Fruit fly (Drosophila melanogaster): ENCODE data around the gene Kaz.

The Kaz gene

DNA sequence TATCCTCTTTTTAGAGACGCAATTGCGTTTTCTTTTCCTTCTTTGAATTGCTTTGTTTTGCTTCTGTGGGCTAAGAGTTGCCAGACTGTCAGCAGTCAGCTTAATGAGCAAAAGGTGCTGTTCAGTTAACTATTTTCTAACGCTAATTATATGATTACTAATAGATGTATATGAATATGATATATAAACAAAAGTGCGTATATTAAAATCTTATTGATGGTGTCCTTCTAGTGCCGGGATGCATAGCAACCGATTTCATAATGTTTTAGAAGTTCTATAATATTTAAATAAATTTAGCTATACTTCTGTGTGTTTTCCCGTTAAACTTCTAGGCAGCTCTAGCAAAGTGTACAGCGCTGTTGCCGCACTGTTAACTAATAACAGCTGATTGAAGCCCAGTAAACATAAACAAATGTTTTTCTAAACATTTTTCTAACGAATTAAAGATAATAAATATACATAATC, at the start of gene Kaz, which contains the start of gene CG43273:
Gene Kaz, minus strand, starts transcription at position 73 of the 465 bp plus-strand sequence.
Gene CG43273, plus strand, starts transcription at position 415 of the 465 bp plus-strand sequence.
- peak; percentile 60 for TF ChIP-seq CG17801 (GFP tag; optimal IDR thresholded peaks at IDR 0.05; ENCODE audit: partially characterized antibody)

DNA sequence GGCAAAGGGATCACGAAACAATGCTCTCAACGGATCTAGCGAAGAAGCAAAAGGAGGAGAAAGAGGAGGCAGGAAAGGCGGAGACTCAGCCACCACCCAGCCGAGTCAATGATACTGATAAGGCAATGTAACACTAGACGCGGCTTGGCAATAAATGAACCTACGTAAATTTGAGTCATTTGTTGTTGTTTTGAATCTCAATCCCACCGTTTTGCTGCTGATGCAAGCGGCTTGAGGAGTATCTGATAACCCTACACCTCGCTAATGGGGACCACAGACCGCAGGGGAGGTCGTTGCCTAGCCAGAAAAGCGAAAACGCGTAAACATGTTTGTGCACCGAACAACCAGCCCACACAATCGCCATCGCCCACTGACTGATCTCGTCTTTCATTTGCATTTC, 48.9 kb upstream of the Kaz start:
- no peak for TF ChIP-seq CG17801 (GFP tag; optimal IDR thresholded peaks at IDR 0.05; ENCODE audit: partially characterized antibody)

DNA sequence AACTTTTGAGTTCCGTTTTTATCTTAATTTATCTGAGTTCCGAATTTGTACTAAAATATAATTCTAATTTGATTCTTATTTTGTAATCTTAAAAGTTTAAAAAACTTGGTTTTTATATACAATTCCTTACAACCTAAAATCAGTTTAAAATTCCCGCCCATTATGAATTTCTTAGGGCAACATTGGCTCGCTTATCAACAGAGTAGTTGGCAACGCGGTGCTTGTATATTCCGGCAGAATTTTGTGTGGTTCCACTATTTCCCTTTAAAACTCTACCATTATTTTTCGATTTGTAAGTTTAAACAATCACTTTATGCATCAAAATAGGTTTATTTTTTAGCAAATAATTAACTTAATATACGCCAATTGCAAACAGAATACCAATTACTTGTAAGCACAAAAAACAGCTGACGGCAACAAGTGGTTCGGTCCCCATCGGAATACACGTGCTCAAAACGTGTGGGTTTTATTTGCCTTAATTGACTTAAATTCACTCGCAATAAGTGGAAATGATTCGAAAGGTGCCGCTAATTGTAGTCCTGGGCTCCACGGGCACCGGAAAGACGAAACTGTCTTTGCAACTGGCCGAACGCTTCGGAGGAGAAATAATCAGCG, 47.2 kb upstream of the Kaz start, which contains the start of the genes CG11089 and CG31381:
Gene CG11089, plus strand, starts transcription at position 203 of the 615 bp plus-strand sequence.
Gene CG31381, plus strand, starts transcription at position 203 of the 615 bp plus-strand sequence.
- no peak for TF ChIP-seq CG17801 (GFP tag; optimal IDR thresholded peaks at IDR 0.05; ENCODE audit: partially characterized antibody)

DNA sequence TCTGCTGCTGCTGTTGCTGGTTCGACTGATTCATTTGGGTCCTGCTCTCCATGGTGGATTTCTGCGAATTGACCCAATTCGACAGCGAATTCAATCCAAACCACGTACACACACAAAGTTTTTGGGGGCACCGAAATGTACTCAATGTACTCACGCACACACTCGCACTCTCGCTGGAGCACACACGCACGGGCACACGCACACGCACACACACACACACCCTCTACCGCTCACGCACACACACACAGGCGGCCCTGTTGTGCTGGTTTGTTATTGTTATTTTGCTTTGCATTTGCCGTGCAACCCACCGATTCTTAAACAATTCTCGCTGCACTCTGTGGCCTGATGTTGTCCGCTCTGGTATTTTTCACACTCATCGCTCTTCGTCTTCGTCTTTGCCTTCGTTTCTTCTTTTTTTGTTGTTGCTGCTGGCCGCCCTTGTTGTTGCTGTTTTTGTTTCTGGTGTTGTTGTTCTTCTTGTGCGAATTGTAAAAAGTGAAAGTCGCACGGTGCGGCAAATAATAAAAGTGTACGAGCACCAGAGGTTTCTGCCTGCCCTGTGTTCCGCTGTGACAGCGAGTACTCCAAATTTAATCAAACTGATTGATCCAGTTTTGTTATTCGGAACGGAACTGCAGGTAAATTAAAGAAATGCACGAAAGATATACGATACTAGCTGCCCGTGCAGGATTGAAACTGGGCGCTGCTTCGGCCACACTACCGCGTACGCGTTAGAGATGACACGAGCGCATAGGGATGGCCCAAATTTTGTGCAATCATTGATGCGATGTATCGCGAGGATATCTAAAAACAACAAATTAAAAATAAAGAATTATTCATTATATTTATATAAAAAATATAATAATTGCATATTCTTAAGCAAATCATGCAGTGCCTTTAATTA, 46.4 kb upstream of the Kaz start, which contains the start of gene CG3744:
Gene CG3744, minus strand, starts transcription at position 716 of the 904 bp plus-strand sequence.
- TF ChIP-seq CG17801 (GFP tag; optimal IDR thresholded peaks at IDR 0.05; ENCODE audit: partially characterized antibody), result peak; percentile 70

DNA sequence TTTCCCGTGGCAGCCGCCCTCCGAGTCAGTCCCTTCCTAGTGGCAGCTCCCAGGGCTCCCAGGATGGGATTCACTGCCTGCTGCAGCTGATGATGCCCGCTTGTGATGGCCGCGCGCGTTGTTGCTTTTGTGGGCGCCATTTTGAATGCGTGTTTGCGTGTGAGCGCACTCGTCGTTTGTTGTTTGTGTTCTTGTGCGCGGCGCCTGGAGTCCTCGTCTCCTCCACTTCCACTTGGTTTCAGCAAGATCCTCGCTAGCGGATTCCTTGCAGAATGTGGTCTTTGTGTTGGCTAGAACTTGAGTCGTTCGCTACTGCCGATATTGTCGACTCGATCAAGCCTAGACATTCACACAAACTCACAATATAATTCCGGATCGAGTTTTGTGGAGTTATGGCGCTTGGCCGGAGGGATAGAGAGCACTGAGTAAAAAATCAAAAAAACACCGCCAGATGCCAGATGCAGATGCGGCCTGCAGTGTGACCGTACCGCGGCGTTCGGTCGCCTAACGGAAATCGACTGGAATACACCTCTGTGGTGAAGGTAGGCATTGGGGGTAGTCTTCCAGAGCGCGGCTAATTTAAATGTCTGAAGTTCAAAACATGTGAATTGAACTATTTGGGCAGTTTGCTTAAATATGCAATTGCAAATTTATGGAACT, 40.8 kb upstream of the Kaz start, which contains the start of gene CycB3:
Gene CycB3, minus strand, starts transcription at position 428 of the 660 bp plus-strand sequence.
- TF ChIP-seq CG17801 (GFP tag; optimal IDR thresholded peaks at IDR 0.05; ENCODE audit: partially characterized antibody), result peak; percentile 14

DNA sequence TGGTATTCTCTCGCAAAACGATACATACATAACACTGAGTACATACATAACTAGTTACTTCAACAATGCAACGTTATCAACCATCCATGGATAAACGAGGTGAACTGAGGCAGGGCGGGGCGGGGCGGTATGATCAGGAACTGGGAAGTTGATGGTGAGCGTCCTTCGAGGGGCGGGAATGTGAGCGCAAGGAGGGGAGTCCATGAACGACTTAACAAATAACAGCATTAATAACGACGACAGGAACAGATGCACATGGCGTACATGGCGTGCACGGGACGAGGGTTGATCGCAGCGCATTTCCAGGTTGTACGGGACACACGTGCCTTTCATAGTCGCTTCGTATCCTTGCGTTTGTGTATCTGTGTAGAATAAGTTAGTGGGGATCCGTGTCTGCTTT, 38.2 kb upstream of the Kaz start:
- no peak for TF ChIP-seq CG17801 (GFP tag; optimal IDR thresholded peaks at IDR 0.05; ENCODE audit: partially characterized antibody)

DNA sequence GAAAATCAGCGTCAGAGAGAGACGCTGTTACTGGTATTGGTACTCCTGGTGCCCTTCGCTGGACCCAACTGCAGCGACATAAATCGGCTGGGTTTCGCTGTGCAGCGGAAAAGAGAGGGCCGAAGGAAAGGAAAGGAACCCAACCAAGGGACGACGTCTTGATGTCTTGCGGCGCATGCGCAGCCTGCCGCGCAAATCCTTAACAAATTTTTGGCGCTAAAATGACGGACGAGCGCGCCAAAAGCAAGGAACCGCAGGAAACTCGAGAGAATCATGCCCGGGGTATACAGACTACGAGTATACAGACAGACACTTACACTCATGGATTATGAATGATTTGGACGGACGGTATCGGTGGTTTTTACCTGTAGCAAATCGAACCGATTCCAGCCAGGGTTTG, 37.2 kb upstream of the Kaz start:
- TF ChIP-seq CG17801 (GFP tag; optimal IDR thresholded peaks at IDR 0.05; ENCODE audit: partially characterized antibody), result no peak

DNA sequence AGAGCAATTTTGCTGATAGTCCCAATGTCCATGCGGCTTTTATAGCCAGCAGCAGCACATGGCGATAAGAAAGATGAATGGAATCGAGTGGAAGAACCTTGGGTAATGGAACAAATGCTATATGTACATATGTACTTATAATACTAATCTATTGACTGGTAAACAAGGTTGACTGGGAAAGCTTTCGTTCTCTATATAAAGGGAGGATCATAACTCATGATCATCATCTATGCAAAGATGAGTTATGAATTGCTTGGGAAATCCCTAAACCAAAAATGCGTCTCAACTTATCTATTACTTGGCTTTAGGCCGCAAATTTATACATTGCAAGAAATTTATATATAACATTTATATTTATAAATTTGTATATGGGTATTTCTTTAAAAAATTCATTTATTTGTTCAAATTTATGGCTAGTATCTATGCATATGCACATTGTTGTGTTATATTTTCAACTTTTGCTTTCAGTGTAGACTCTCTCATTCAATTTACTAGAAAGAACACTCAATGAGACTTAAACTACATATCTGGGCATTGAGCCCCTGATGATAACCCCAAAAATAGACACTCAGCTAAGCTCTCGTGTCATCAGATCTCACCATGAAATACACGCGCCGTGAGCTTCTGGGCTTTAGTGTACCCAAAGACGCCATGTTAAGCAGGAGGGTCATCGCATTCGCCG, 35.1 kb upstream of the Kaz start, which contains the start of the genes Srg1 and Elal:
Gene Srg1, minus strand, starts transcription at position 14 of the 682 bp plus-strand sequence.
Gene Elal, plus strand, starts transcription at position 632 of the 682 bp plus-strand sequence.
- TF ChIP-seq CG17801 (GFP tag; optimal IDR thresholded peaks at IDR 0.05; ENCODE audit: partially characterized antibody), result no peak

DNA sequence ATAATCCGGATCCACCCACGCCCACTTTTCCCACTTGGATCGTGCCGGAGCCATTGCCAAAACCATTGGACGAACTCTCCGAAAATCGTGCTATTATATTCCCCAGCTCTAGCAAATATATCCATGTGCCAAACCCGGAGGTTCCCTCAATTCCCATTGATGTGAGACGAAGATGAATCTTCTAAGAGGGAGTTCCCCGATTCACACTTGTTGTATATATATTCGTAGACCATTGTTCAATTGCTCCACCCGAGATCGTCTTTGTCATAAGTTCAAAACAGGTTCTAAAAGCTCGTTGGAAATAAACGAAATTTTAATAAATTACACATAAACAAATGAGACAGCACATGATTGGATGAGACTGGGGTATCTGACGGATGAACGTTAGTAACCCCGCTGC, 34.1 kb upstream of the Kaz start:
- TF ChIP-seq CG17801 (GFP tag; optimal IDR thresholded peaks at IDR 0.05; ENCODE audit: partially characterized antibody), result no peak

DNA sequence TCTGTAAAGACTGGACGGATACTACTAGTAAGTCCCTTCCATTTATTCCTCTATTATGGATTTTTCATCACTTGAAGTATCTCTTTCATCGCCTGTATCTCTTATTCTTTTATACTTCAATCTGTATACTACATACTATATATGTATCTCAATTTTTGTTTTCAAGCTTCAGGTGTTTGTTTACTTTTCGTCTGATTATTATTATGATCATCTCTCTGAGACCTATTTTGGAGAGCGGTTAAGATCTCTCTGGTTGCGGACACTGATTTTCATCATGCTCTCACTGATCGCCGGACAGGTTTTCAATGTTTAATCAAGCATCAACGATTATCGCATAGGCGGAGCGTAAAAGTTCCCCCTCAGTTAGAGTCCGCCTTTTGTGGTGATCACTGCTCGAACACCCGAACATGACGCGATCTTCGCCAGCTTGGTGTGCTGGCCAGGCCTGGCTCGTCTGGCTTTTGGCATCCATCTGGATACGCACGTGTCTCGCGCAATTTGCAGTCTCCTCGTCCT, 32.9 kb upstream of the Kaz start, which contains the start of gene CG7016:
Gene CG7016, plus strand, starts transcription at position 358 of the 516 bp plus-strand sequence.
- no peak for TF ChIP-seq CG17801 (GFP tag; optimal IDR thresholded peaks at IDR 0.05; ENCODE audit: partially characterized antibody)

DNA sequence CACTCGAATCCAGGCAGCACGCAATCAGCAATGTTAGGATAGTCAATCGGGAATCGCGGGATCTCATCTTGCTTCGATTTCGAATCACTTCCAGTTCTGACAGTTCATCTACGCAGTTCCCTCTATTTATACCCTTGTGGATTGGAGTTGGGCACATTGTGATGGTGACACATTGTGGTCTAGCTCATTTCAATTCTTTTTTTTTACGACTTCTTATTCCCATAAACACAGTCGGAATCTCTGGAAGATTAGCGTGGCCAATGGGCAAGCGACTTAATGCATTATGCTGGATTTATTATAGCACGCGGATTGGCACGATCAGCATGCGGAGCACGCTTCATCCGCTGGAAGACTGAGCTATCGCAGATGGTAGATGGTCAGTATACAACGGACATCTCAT, 32.3 kb upstream of the Kaz start, which contains the start of gene CG13640:
Gene CG13640, minus strand, starts transcription at position 101 of the 400 bp plus-strand sequence.
- TF ChIP-seq CG17801 (GFP tag; optimal IDR thresholded peaks at IDR 0.05; ENCODE audit: partially characterized antibody), result no peak

DNA sequence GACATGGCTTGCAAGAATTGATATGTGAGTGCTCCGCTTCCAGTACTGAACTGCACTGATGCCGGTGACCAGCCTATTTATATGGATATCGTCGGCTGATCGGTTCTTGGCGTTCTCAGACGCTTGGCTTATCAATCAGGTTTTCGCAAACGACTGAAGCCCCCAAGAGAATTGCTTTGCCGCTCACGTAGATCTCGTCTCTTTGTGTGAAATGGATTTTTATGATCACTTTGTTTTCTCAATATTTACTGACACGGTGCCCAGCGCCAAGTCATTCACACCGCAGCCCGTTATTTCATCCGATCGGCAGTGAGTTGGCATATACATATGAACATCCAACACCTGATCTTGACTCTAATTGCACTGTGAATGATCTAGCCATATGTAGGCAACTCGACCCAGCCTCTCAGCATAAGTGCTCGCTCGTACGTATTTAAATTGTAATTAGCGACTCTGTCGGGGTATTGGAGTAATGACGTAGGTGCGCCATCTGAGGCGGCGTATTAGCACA, 30.6 kb upstream of the Kaz start, which contains the start of gene CG13639:
Gene CG13639, minus strand, starts transcription at position 51 of the 511 bp plus-strand sequence.
- TF ChIP-seq CG17801 (GFP tag; optimal IDR thresholded peaks at IDR 0.05; ENCODE audit: partially characterized antibody), result no peak

DNA sequence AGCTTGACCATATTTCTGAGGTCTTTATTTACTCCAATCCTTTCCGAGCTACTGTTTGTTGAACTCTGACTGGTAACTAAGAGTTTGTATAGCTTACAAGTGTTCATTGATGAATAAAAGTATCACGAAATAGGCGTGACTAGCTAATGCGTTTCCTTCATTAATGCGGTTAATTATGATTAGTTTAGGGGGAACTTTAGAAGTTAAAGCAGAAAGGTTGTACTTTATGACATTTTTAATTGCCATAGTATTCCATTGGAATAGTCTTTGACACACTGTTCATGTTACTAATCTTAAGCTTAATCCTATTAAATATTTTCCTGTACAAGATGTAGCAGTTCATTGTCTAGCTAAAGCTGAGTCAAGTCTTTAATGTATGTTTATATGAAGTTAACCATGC, 29.9 kb upstream of the Kaz start, which contains the start of gene ppk22:
Gene ppk22, minus strand, starts transcription at position 101 of the 400 bp plus-strand sequence.
- no peak for TF ChIP-seq CG17801 (GFP tag; optimal IDR thresholded peaks at IDR 0.05; ENCODE audit: partially characterized antibody)

All from ovary, adult (tissue).